Worm (Caenorhabditis elegans) whole organism, L1 larva: ENCODE measurements around the gene Y51H4A.24.

Experiments
- ama-1 ChIP-seq: fragments of 150-350 bp; optimal IDR thresholded peaks from 2 replicates; lab custom pipeline; 2014
- ceh-82 ChIP-seq, 3 experiments: fragments of 150-350 bp in 1 of 3; sonication (generic microtip) in 2 of 3; optimal IDR thresholded peaks; 2 replicates each; lab custom pipeline; 2014 to 2017; ENCODE audit warnings: missing biosample characterization in 3 of 3, missing genetic modification characterization in 3 of 3
- mab-9 ChIP-seq: fragments of 200-800 bp; sonication (Bioruptor generic); IDR thresholded peaks from 2 replicates; pipeline ENCODE4 v1.3.6; 2022; ENCODE audit warnings: missing genetic modification reagents, missing genetic modification characterization, missing compliant biosample characterization
- nhr-20 ChIP-seq: sonication (generic microtip); optimal IDR thresholded peaks from 2 replicates; lab custom pipeline; 2016; ENCODE audit warnings: mild to moderate bottlenecking, missing genetic modification characterization, missing compliant biosample characterization
- nhr-90 ChIP-seq: sonication (generic microtip); optimal IDR thresholded peaks from 2 replicates; lab custom pipeline; 2016; ENCODE audit warnings: mild to moderate bottlenecking, missing genetic modification characterization, missing compliant biosample characterization; ENCODE audit not compliant: poor library complexity
- skn-1 ChIP-seq: fragments of 150-350 bp; optimal IDR thresholded peaks from 2 replicates; lab custom pipeline; 2014; ENCODE audit warnings: missing biosample characterization, missing genetic modification characterization
- snpc-4 ChIP-seq: fragments of 150-350 bp; optimal IDR thresholded peaks from 2 replicates; lab custom pipeline; 2014; ENCODE audit warnings: missing biosample characterization, missing genetic modification characterization
- swsn-7 ChIP-seq: sonication (generic microtip); optimal IDR thresholded peaks from 2 replicates; lab custom pipeline; 2016; ENCODE audit warnings: missing genetic modification characterization, missing compliant biosample characterization
- unc-62 ChIP-seq: fragments of 150-350 bp; optimal IDR thresholded peaks from 2 replicates; lab custom pipeline; 2014; ENCODE audit warnings: missing biosample characterization, missing genetic modification reagents, missing genetic modification characterization
- ztf-11 ChIP-seq, 2 experiments: sonication (generic microtip); optimal IDR thresholded peaks; 2 replicates each; lab custom pipeline; 2016 to 2017; ENCODE audit warnings: missing genetic modification characterization in 2 of 2, missing biosample characterization in 1 of 2, missing compliant biosample characterization in 1 of 2

DNA sequence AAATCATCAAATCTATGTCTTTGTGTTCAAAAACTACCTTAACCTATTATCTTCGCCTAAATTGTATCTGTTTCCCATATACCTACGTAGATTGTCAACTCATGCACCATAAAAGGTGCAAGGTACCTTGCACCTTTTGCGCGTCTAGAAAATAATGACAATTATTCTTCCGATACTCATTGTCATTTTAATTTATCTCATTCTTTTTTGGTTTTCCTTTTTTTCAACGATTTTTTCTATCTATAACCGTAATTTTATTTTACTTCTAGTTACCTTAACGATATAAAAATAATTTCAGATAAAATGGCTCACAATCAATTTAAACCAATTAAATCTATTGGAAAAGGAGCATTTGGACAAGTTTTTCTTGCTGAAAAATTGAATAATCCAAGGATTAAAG is 46.4 kb upstream of the Y51H4A.24 start, which contains the start of gene Y43D4A.6:
- no peak for TF ChIP-seq ztf-11 (tag; optimal IDR thresholded peaks at IDR 0.05; lab: Kevin White, UChicago)
- TF ChIP-seq unc-62 (GFP tag; lab: Kevin White, UChicago): no peak
- TF ChIP-seq skn-1 (tag; lab: Kevin White, UChicago): no peak
- no peak for TF ChIP-seq ama-1
- no peak for TF ChIP-seq nhr-20 (tag; lab: Kevin White, UChicago)
- no peak for TF ChIP-seq mab-9 (GFP tag; lab: Robert Waterston, UW)
- TF ChIP-seq snpc-4: no peak
- TF ChIP-seq nhr-90 (tag; lab: Kevin White, UChicago): no peak
- no peak for TF ChIP-seq ceh-82 (tag; optimal IDR thresholded peaks at IDR 0.05; lab: Kevin White, UChicago)
- no peak for TF ChIP-seq swsn-7 (tag; lab: Kevin White, UChicago)
